Fruit fly (Drosophila melanogaster): ENCODE data around the gene Acsf2.

The Acsf2 gene

DNA sequence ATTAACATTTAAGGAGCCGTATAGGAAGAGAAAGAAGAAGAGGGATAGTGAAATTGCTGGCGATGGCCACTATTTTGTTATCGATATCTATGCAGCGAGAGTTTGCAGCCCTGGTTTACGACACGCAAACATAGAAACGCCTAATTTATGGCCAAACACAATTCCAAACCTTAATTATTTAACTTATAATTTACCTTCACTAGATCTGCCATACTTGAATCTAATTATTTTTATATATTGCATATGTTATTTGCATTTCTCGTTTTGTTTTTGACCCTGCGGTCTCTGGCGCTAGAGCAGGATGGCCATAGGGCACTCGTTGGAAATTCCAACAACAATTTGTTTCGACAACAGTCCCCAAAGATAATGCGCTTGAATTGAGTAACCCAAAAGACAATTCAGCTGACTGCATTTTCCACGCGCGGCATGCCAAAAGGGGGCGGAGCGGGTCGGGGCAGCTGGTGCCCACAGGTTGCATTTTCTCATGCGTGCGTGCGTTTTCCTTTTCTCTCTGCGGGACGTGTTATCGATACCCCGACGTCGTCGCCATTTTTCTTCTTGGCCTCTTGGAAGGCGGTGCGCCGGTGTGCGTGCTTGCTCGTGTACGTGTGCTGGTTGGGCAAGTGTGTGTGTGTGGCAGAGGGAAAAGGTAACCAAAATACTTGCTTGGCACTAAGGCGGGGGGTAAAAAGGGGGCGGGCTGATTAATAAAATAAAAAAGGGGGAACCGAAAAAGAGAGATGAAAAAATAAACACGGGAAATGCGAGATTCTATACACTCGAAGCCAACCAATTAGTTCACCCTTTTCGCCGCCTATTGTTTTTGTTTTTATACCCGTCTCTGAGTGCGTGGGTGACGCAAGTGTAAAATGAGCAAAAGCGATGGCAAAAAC, 16.8 kb downstream of the Acsf2 start (continued):
- peak; percentile 3 for TF ChIP-seq Abd-B (GFP tag; optimal IDR thresholded peaks at IDR 0.05)
- peak; percentile 21 for TF ChIP-seq PHDP (tag; optimal IDR thresholded peaks at IDR 0.05)
- no peak for TF ChIP-seq jumu (GFP tag; optimal IDR thresholded peaks at IDR 0.05)
- peak; percentile 19 for TF ChIP-seq CG2875 (GFP tag; optimal IDR thresholded peaks at IDR 0.05)
- TF ChIP-seq CG7372 (GFP tag; IDR thresholded peaks at IDR 0.05), result 0 out of 2 replicates have a peak, but pooled peaks have one; percentile 6
- TF ChIP-seq CG8089 (GFP tag; optimal IDR thresholded peaks at IDR 0.05), result peak; percentile 13
- no peak for TF ChIP-seq CG12769 (tag; optimal IDR thresholded peaks at IDR 0.05)
- TF ChIP-seq az2 (GFP tag; optimal IDR thresholded peaks at IDR 0.05), result no peak
- TF ChIP-seq CG7271 (tag; optimal IDR thresholded peaks at IDR 0.05), result no peak
- TF ChIP-seq mam (GFP tag; optimal IDR thresholded peaks at IDR 0.05), result peak; percentile 45
- peak; percentile 87 for TF ChIP-seq nom (GFP tag; optimal IDR thresholded peaks at IDR 0.05)
- TF ChIP-seq CG10366 (GFP tag; IDR thresholded peaks at IDR 0.05), result peak; percentile 67
- TF ChIP-seq zf30C (GFP tag; optimal IDR thresholded peaks at IDR 0.05), result no peak
- no peak for TF ChIP-seq Side (GFP tag; optimal IDR thresholded peaks at IDR 0.05)
- peak; percentile 42 for TF ChIP-seq CG7786 (GFP tag; optimal IDR thresholded peaks at IDR 0.05)
- TF ChIP-seq Dad (GFP tag; optimal IDR thresholded peaks at IDR 0.05), result no peak
- TF ChIP-seq hth (optimal IDR thresholded peaks at IDR 0.05), result no peak
- no peak for TF ChIP-seq gro (GFP tag; optimal IDR thresholded peaks at IDR 0.05)
- no peak for TF ChIP-seq en (GFP tag; optimal IDR thresholded peaks at IDR 0.05)
- TF ChIP-seq gcm2 (GFP tag; optimal IDR thresholded peaks at IDR 0.05), result no peak
- no peak for TF ChIP-seq Ravus (GFP tag; IDR thresholded peaks at IDR 0.05)
- no peak for TF ChIP-seq CG1529 (GFP tag; optimal IDR thresholded peaks at IDR 0.05)
- TF ChIP-seq Sry-β (GFP tag; optimal IDR thresholded peaks at IDR 0.05), result peak; percentile 1
- TF ChIP-seq CG1647 (GFP tag; optimal IDR thresholded peaks at IDR 0.05), result no peak
- TF ChIP-seq jigr1 (GFP tag; IDR thresholded peaks at IDR 0.05), result no peak
- TF ChIP-seq vvl (GFP tag; IDR thresholded peaks at IDR 0.05), result peak; percentile 78
- 0 out of 2 replicates have a peak, but pooled peaks have one; percentile 56 for TF ChIP-seq aop (GFP tag; IDR thresholded peaks at IDR 0.05)
- peak; percentile 24 for TF ChIP-seq CG6254 (GFP tag; optimal IDR thresholded peaks at IDR 0.05)
- TF ChIP-seq CG10959 (GFP tag; IDR thresholded peaks at IDR 0.05), result no peak
- no peak for TF ChIP-seq dan (GFP tag; IDR thresholded peaks at IDR 0.05)
- TF ChIP-seq CG10565 (GFP tag; optimal IDR thresholded peaks at IDR 0.05), result no peak
- peak; percentile 40 for TF ChIP-seq vfl (GFP tag; optimal IDR thresholded peaks at IDR 0.05)
- peak; percentile 71 for TF ChIP-seq ken (GFP tag; IDR thresholded peaks at IDR 0.05)
- TF ChIP-seq CG8359 (GFP tag; optimal IDR thresholded peaks at IDR 0.05; ENCODE audit: borderline replicate concordance), result no peak
- TF ChIP-seq CG1603 (tag; optimal IDR thresholded peaks at IDR 0.05), result no peak
- no peak for TF ChIP-seq eve (GFP tag; optimal IDR thresholded peaks at IDR 0.05)
- peak; percentile 29; the same call in 1 of the 2 replicates for TF ChIP-seq nerfin-2 (GFP tag; IDR thresholded peaks at IDR 0.05; ENCODE audit: partially characterized antibody)
- TF ChIP-seq fru (optimal IDR thresholded peaks at IDR 0.05), result no peak
- no peak for TF ChIP-seq CG17912 (GFP tag; optimal IDR thresholded peaks at IDR 0.05)
- TF ChIP-seq lab (GFP tag; optimal IDR thresholded peaks at IDR 0.05), result no peak
- peak; percentile 52; the same call in 1 of the 3 replicates for TF ChIP-seq CG7963 (GFP tag; IDR thresholded peaks at IDR 0.05; ENCODE audit: partially characterized antibody)
- TF ChIP-seq row (GFP tag; IDR thresholded peaks at IDR 0.05), result peak; percentile 59
- TF ChIP-seq CG8290 (GFP tag; optimal IDR thresholded peaks at IDR 0.05), result no peak
- TF ChIP-seq CG8290 (tag; optimal IDR thresholded peaks at IDR 0.05), result no peak
- TF ChIP-seq CG11560 (tag; IDR thresholded peaks at IDR 0.05), result no peak
- TF ChIP-seq Nf-YB (GFP tag; optimal IDR thresholded peaks at IDR 0.05), result no peak
- TF ChIP-seq Taf1 (GFP tag; IDR thresholded peaks at IDR 0.05), result peak; percentile 70
- TF ChIP-seq CG6654 (GFP tag; optimal IDR thresholded peaks at IDR 0.05), result no peak
- 0 out of 2 replicates have a peak, but pooled peaks have one; percentile 16 for TF ChIP-seq wor (GFP tag; IDR thresholded peaks at IDR 0.05)
- peak; percentile 41 for TF ChIP-seq Antp (GFP tag; optimal IDR thresholded peaks at IDR 0.05)

All from whole organism, embryonic.